Worm (Caenorhabditis elegans) whole organism, mixed stage, embryonic: ENCODE data around the gene ncs-7.
"Not testable (repeated sequence)": the region's sequence is repeated elsewhere in the genome, so short reads cannot be mapped to it uniquely, and the experiment has no call there.

Experiments
- M03D4.4 ChIP-seq: sonication (generic microtip); optimal IDR thresholded peaks from 2 replicates; lab custom pipeline; 2017; ENCODE audit warnings: mild to moderate bottlenecking, missing genetic modification characterization, missing compliant biosample characterization
- bed-3 ChIP-seq: fragments of 200-800 bp; sonication (Bioruptor generic); optimal IDR thresholded peaks from 3 replicates; lab custom pipeline; 2018; ENCODE audit warnings: mild to moderate bottlenecking, missing genetic modification characterization, moderate library complexity, missing compliant biosample characterization
- blmp-1 ChIP-seq: fragments of 150-350 bp; optimal IDR thresholded peaks from 2 replicates; lab custom pipeline; 2014; ENCODE audit warnings: missing biosample characterization, missing genetic modification characterization
- ceh-83 ChIP-seq: fragments of 200-800 bp; sonication (Bioruptor generic); optimal IDR thresholded peaks from 2 replicates; lab custom pipeline; 2018; ENCODE audit warnings: mild to moderate bottlenecking, missing genetic modification characterization, missing compliant biosample characterization
- ces-1 ChIP-seq: fragments of 150-350 bp; optimal IDR thresholded peaks from 2 replicates; lab custom pipeline; 2014; ENCODE audit warnings: missing biosample characterization, missing genetic modification reagents, missing genetic modification characterization
- cnd-1 ChIP-seq: fragments of 200-800 bp; sonication (Bioruptor generic); optimal IDR thresholded peaks from 2 replicates; lab custom pipeline; 2018; ENCODE audit warnings: mild to moderate bottlenecking, missing genetic modification characterization, missing compliant biosample characterization
- drap-1 ChIP-seq: fragments of 200-800 bp; sonication (Bioruptor generic); optimal IDR thresholded peaks from 3 replicates; lab custom pipeline; 2018; ENCODE audit warnings: mild to moderate bottlenecking, missing genetic modification characterization, missing compliant biosample characterization
- elt-1 ChIP-seq: sonication (generic microtip); optimal IDR thresholded peaks from 2 replicates; lab custom pipeline; 2017; ENCODE audit warnings: missing genetic modification characterization, mild to moderate bottlenecking, missing compliant biosample characterization, antibody characterized with exemption, moderate library complexity, borderline replicate concordance; ENCODE audit not compliant: insufficient read depth
- elt-3 ChIP-seq: fragments of 150-350 bp; optimal IDR thresholded peaks from 2 replicates; lab custom pipeline; 2014; ENCODE audit warnings: missing biosample characterization, missing genetic modification characterization
- ham-2 ChIP-seq: fragments of 200-800 bp; sonication (Bioruptor generic); optimal IDR thresholded peaks from 2 replicates; lab custom pipeline; 2018; ENCODE audit warnings: mild to moderate bottlenecking, missing genetic modification characterization, missing compliant biosample characterization
- hlh-1 ChIP-seq: fragments of 150-350 bp; optimal IDR thresholded peaks from 2 replicates; lab custom pipeline; 2014; ENCODE audit warnings: missing biosample characterization, missing genetic modification reagents, missing genetic modification characterization
- lin-13 ChIP-seq: fragments of 150-350 bp; optimal IDR thresholded peaks from 2 replicates; lab custom pipeline; 2014; ENCODE audit warnings: missing biosample characterization, missing genetic modification characterization
- mab-5 ChIP-seq: fragments of 150-350 bp; optimal IDR thresholded peaks from 2 replicates; lab custom pipeline; 2014; ENCODE audit warnings: missing biosample characterization, missing genetic modification characterization
- mep-1 ChIP-seq: fragments of 150-350 bp; optimal IDR thresholded peaks from 2 replicates; lab custom pipeline; 2017; ENCODE audit warnings: missing biosample characterization, missing genetic modification reagents, missing genetic modification characterization, inconsistent platforms
- mls-2 ChIP-seq: sonication (generic microtip); optimal IDR thresholded peaks from 2 replicates; lab custom pipeline; 2016; ENCODE audit warnings: mild to moderate bottlenecking, missing genetic modification characterization, moderate library complexity, missing compliant biosample characterization
- nhr-2 ChIP-seq: fragments of 150-350 bp; optimal IDR thresholded peaks from 2 replicates; lab custom pipeline; 2014; ENCODE audit warnings: missing biosample characterization, missing genetic modification characterization
- nhr-237 ChIP-seq: fragments of 150-350 bp; optimal IDR thresholded peaks from 2 replicates; lab custom pipeline; 2014; ENCODE audit warnings: missing biosample characterization, missing genetic modification characterization
- nhr-28 ChIP-seq: fragments of 150-350 bp; optimal IDR thresholded peaks from 2 replicates; lab custom pipeline; 2014; ENCODE audit warnings: missing biosample characterization, missing genetic modification characterization
- nhr-76 ChIP-seq: sonication (generic microtip); optimal IDR thresholded peaks from 2 replicates; lab custom pipeline; 2017; ENCODE audit warnings: missing biosample characterization, missing genetic modification characterization
- pha-4 ChIP-seq: fragments of 150-350 bp; optimal IDR thresholded peaks from 2 replicates; lab custom pipeline; 2018; ENCODE audit warnings: missing biosample characterization, missing genetic modification reagents, missing genetic modification characterization
- sem-2 ChIP-seq: fragments of 200-800 bp; sonication (Bioruptor generic); optimal IDR thresholded peaks from 2 replicates; lab custom pipeline; 2018; ENCODE audit warnings: mild to moderate bottlenecking, missing genetic modification characterization, missing compliant biosample characterization
- snpc-4 ChIP-seq: fragments of 150-350 bp; optimal IDR thresholded peaks from 2 replicates; lab custom pipeline; 2014; ENCODE audit warnings: missing biosample characterization, missing genetic modification characterization
- sptf-1 ChIP-seq: sonication (generic microtip); optimal IDR thresholded peaks from 2 replicates; lab custom pipeline; 2017; ENCODE audit warnings: mild to moderate bottlenecking, missing genetic modification characterization, moderate library complexity, missing compliant biosample characterization
- tbx-8 ChIP-seq: fragments of 200-800 bp; sonication (Bioruptor generic); optimal IDR thresholded peaks from 2 replicates; lab custom pipeline; 2018; ENCODE audit warnings: mild to moderate bottlenecking, missing genetic modification characterization, moderate library complexity, missing compliant biosample characterization
- unc-120 ChIP-seq: sonication (generic microtip); optimal IDR thresholded peaks from 2 replicates; lab custom pipeline; 2017; ENCODE audit warnings: missing genetic modification characterization, missing compliant biosample characterization; ENCODE audit not compliant: poor library complexity, severe bottlenecking
- unc-62 ChIP-seq: fragments of 150-350 bp; optimal IDR thresholded peaks from 2 replicates; lab custom pipeline; 2014; ENCODE audit warnings: missing biosample characterization, missing genetic modification reagents, missing genetic modification characterization
- zip-8 ChIP-seq: fragments of 150-350 bp; optimal IDR thresholded peaks from 2 replicates; lab custom pipeline; 2014; ENCODE audit warnings: missing biosample characterization, missing genetic modification characterization
- ztf-11 ChIP-seq: fragments of 150-350 bp; optimal IDR thresholded peaks from 2 replicates; lab custom pipeline; 2014; ENCODE audit warnings: missing biosample characterization, missing genetic modification characterization

The ncs-7 gene

ce11 chrX:17643812-17644211, 29.5 kb downstream of the ncs-7 start:
- no peak for TF ChIP-seq nhr-76 (tag; lab: Kevin White, UChicago)
- no peak for TF ChIP-seq sptf-1
- no peak for TF ChIP-seq pha-4 (tag; lab: Kevin White, UChicago)
- no peak for TF ChIP-seq bed-3 (GFP tag; lab: Kevin White, UChicago)
- no peak for TF ChIP-seq unc-120 (tag; lab: Kevin White, UChicago)
- no peak for TF ChIP-seq mab-5

- TF ChIP-seq ceh-83 (GFP tag; lab: Kevin White, UChicago); mab-5; snpc-4 (tag; lab: Kevin White, UChicago): not testable (repeated sequence)
Measured at ce11 chrX:17649380-17649779, 35.0 kb downstream of the ncs-7 start, which contains the start of gene tmem-218. TSS of gene tmem-218 (plus strand) at chrX:17649680.

ce11 chrX:17662146-17662545, 47.8 kb downstream of the ncs-7 start, which contains the start of gene nlp-6:
TSS of gene nlp-6 (plus strand) at chrX:17662446.
- no peak for TF ChIP-seq elt-1 (tag; lab: Kevin White, UChicago)
- no peak for TF ChIP-seq nhr-28 (tag; lab: Kevin White, UChicago)
- no peak for TF ChIP-seq nhr-2 (tag; lab: Kevin White, UChicago)
- TF ChIP-seq cnd-1 = no peak
- TF ChIP-seq mep-1 (tag; lab: Kevin White, UChicago) = no peak
- no peak for TF ChIP-seq sem-2
- no peak for TF ChIP-seq ztf-11 (tag; lab: Kevin White, UChicago)
- TF ChIP-seq sptf-1 = no peak
- TF ChIP-seq M03D4.4 (tag; lab: Kevin White, UChicago) = no peak
- no peak for TF ChIP-seq drap-1
- no peak for TF ChIP-seq unc-120 (tag; lab: Kevin White, UChicago)
- TF ChIP-seq lin-13 (tag; lab: Kevin White, UChicago) = no peak

ce11 chrX:17667288-17667687, 52.9 kb downstream of the ncs-7 start:
- TF ChIP-seq sptf-1 (no peak), elt-3 (tag; lab: Kevin White, UChicago) (no peak), unc-62 (peak; percentile 60), nhr-237 (tag; lab: Kevin White, UChicago) (no peak), hlh-1 (tag; lab: Kevin White, UChicago) (peak; percentile 68), mls-2 (tag; lab: Kevin White, UChicago) (no peak), unc-120 (tag; lab: Kevin White, UChicago) (peak; percentile 69), ztf-11 (tag; lab: Kevin White, UChicago) (no peak), zip-8 (no peak), ham-2 (no peak), mep-1 (tag; lab: Kevin White, UChicago) (no peak), M03D4.4 (tag; lab: Kevin White, UChicago) (no peak), nhr-28 (tag; lab: Kevin White, UChicago) (no peak), blmp-1 (tag; lab: Kevin White, UChicago) (no peak), ceh-83 (GFP tag; lab: Kevin White, UChicago) (no peak), drap-1 (no peak), cnd-1 (no peak), lin-13 (tag; lab: Kevin White, UChicago) (no peak), elt-1 (tag; lab: Kevin White, UChicago) (no peak), nhr-76 (tag; lab: Kevin White, UChicago) (no peak), snpc-4 (tag; lab: Kevin White, UChicago) (no peak), tbx-8 (GFP tag; lab: Kevin White, UChicago) (no peak), nhr-2 (tag; lab: Kevin White, UChicago) (no peak), ces-1 (GFP tag; lab: Kevin White, UChicago) (no peak)
